Worm (Caenorhabditis elegans) whole organism, early embryonic: ENCODE results near the gene fbxb-88.

Source experiments
- F13C5.2 ChIP-seq: sonication (generic microtip); optimal IDR thresholded peaks from 2 replicates; lab custom pipeline; 2017; ENCODE audit warnings: mild to moderate bottlenecking, missing genetic modification characterization, inconsistent platforms, missing compliant biosample characterization
- ama-1 ChIP-seq: fragments of 150-350 bp; optimal IDR thresholded peaks from 2 replicates; lab custom pipeline; 2014
- hmbx-1 ChIP-seq: sonication (generic microtip); optimal IDR thresholded peaks from 2 replicates; lab custom pipeline; 2016; ENCODE audit warnings: mild to moderate bottlenecking, missing genetic modification characterization, missing compliant biosample characterization
- tbx-11 ChIP-seq: fragments of 200-800 bp; sonication (Bioruptor generic); IDR thresholded peaks from 2 replicates; pipeline ENCODE4 v1.3.6; 2022; ENCODE audit warnings: missing genetic modification characterization, missing compliant biosample characterization
- tra-4 ChIP-seq: sonication (generic microtip); optimal IDR thresholded peaks from 2 replicates; lab custom pipeline; 2017; ENCODE audit warnings: missing genetic modification characterization, missing compliant biosample characterization

ce11 chrII:4802917-4803316, 24.8 kb downstream of the fbxb-88 start:
- TF ChIP-seq tbx-11 (GFP tag; lab: Robert Waterston, UW) (no peak), hmbx-1 (no peak), ama-1 (no peak), tra-4 (tag; lab: Kevin White, UChicago) (no peak), F13C5.2 (tag; lab: Kevin White, UChicago) (no peak)
